Worm (Caenorhabditis elegans) whole organism, L3 larva: Measurements from ENCODE around the gene K10B2.4.
A peak's percentile ranks its signal among the peaks of the same experiment; 100 is the strongest.

Experiments
- ZK546.5 ChIP-seq: sonication (generic microtip); optimal IDR thresholded peaks from 2 replicates; lab custom pipeline; 2017; ENCODE audit warnings: missing biosample characterization, missing genetic modification characterization
- aly-2 ChIP-seq: fragments of 150-350 bp; optimal IDR thresholded peaks from 2 replicates; lab custom pipeline; 2014; ENCODE audit warnings: missing biosample characterization, missing genetic modification characterization
- ama-1 ChIP-seq: fragments of 150-350 bp; optimal IDR thresholded peaks from 2 replicates; lab custom pipeline; 2018
- ceh-16 ChIP-seq: sonication (generic microtip); optimal IDR thresholded peaks from 2 replicates; lab custom pipeline; 2017; ENCODE audit warnings: missing biosample characterization, missing genetic modification characterization
- ceh-28 ChIP-seq: fragments of 150-350 bp; optimal IDR thresholded peaks from 2 replicates; lab custom pipeline; 2014; ENCODE audit warnings: missing biosample characterization, missing genetic modification reagents, missing genetic modification characterization
- ceh-82 ChIP-seq: fragments of 150-350 bp; optimal IDR thresholded peaks from 2 replicates; lab custom pipeline; 2014; ENCODE audit warnings: missing biosample characterization, missing genetic modification characterization
- ceh-9 ChIP-seq: sonication (generic microtip); optimal IDR thresholded peaks from 2 replicates; lab custom pipeline; 2018; ENCODE audit warnings: missing biosample characterization, missing genetic modification characterization
- daf-12 ChIP-seq: fragments of 150-350 bp; optimal IDR thresholded peaks from 2 replicates; lab custom pipeline; 2014; ENCODE audit warnings: missing biosample characterization, missing genetic modification reagents, missing genetic modification characterization
- egl-27 ChIP-seq: sonication (generic microtip); optimal IDR thresholded peaks from 4 replicates; lab custom pipeline; 2017; ENCODE audit warnings: missing biosample characterization, missing genetic modification reagents, missing genetic modification characterization
- egl-5 ChIP-seq: fragments of 150-350 bp; optimal IDR thresholded peaks from 2 replicates; lab custom pipeline; 2017; ENCODE audit warnings: missing biosample characterization, missing genetic modification reagents, missing genetic modification characterization, inconsistent platforms
- elt-1 ChIP-seq: fragments of 150-350 bp; optimal IDR thresholded peaks from 2 replicates; lab custom pipeline; 2014; ENCODE audit warnings: missing biosample characterization, missing genetic modification characterization
- elt-2 ChIP-seq: sonication (generic microtip); optimal IDR thresholded peaks from 2 replicates; lab custom pipeline; 2016; ENCODE audit warnings: missing genetic modification reagents, mild to moderate bottlenecking, missing genetic modification characterization, missing compliant biosample characterization
- elt-3 ChIP-seq, 3 experiments: fragments of 150-350 bp in 1 of 3; sonication (generic microtip) in 2 of 3; optimal IDR thresholded peaks; 2 replicates in 2 of 3; 4 replicates in 1 of 3; lab custom pipeline; 2014 to 2017; ENCODE audit warnings: missing biosample characterization in 3 of 3, missing genetic modification characterization in 3 of 3
- fkh-10 ChIP-seq: sonication (generic microtip); optimal IDR thresholded peaks from 2 replicates; lab custom pipeline; 2017; ENCODE audit warnings: missing biosample characterization, missing genetic modification reagents, missing genetic modification characterization
- fkh-2 ChIP-seq: fragments of 150-350 bp; optimal IDR thresholded peaks from 2 replicates; lab custom pipeline; 2014; ENCODE audit warnings: missing biosample characterization, missing genetic modification reagents, missing genetic modification characterization
- fos-1 ChIP-seq: fragments of 150-350 bp; optimal IDR thresholded peaks from 2 replicates; lab custom pipeline; 2014; ENCODE audit warnings: missing biosample characterization, missing genetic modification characterization
- jun-1 ChIP-seq: fragments of 150-350 bp; optimal IDR thresholded peaks from 2 replicates; lab custom pipeline; 2014; ENCODE audit warnings: missing biosample characterization, missing genetic modification reagents, missing genetic modification characterization
- lin-15B ChIP-seq: fragments of 150-350 bp; optimal IDR thresholded peaks from 2 replicates; lab custom pipeline; 2014; ENCODE audit warnings: missing biosample characterization, missing genetic modification characterization
- lin-39 ChIP-seq: fragments of 150-350 bp; optimal IDR thresholded peaks from 2 replicates; lab custom pipeline; 2018; ENCODE audit warnings: missing biosample characterization, missing genetic modification reagents, missing genetic modification characterization
- lsy-12 ChIP-seq: sonication (generic microtip); optimal IDR thresholded peaks from 2 replicates; lab custom pipeline; 2016; ENCODE audit warnings: mild to moderate bottlenecking, missing genetic modification characterization, missing compliant biosample characterization
- mdl-1 ChIP-seq: fragments of 150-350 bp; optimal IDR thresholded peaks from 2 replicates; lab custom pipeline; 2014; ENCODE audit warnings: missing biosample characterization, missing genetic modification characterization
- mml-1 ChIP-seq: fragments of 150-350 bp; sonication (generic microtip); optimal IDR thresholded peaks from 3 replicates; lab custom pipeline; 2014; ENCODE audit warnings: missing biosample characterization, missing genetic modification characterization
- nfya-1 ChIP-seq: sonication (generic microtip); optimal IDR thresholded peaks from 2 replicates; lab custom pipeline; 2017; ENCODE audit warnings: missing genetic modification characterization, mild to moderate bottlenecking, missing compliant biosample characterization, antibody characterized with exemption, moderate library complexity; ENCODE audit not compliant: insufficient read depth
- nhr-11 ChIP-seq: fragments of 150-350 bp; optimal IDR thresholded peaks from 2 replicates; lab custom pipeline; 2014; ENCODE audit warnings: missing biosample characterization, missing genetic modification characterization
- nhr-12 ChIP-seq: fragments of 150-350 bp; optimal IDR thresholded peaks from 2 replicates; lab custom pipeline; 2014; ENCODE audit warnings: missing biosample characterization, missing genetic modification characterization
- nhr-23 ChIP-seq: fragments of 150-350 bp; optimal IDR thresholded peaks from 2 replicates; lab custom pipeline; 2014; ENCODE audit warnings: missing biosample characterization, missing genetic modification reagents, missing genetic modification characterization
- nhr-237 ChIP-seq: fragments of 150-350 bp; optimal IDR thresholded peaks from 2 replicates; lab custom pipeline; 2014; ENCODE audit warnings: missing biosample characterization, missing genetic modification characterization
- nhr-28 ChIP-seq: fragments of 150-350 bp; optimal IDR thresholded peaks from 2 replicates; lab custom pipeline; 2014; ENCODE audit warnings: missing biosample characterization, missing genetic modification characterization
- nhr-43 ChIP-seq: sonication (generic microtip); optimal IDR thresholded peaks from 2 replicates; lab custom pipeline; 2016; ENCODE audit warnings: mild to moderate bottlenecking, missing genetic modification characterization, missing compliant biosample characterization; ENCODE audit not compliant: poor library complexity, severe bottlenecking
- nhr-67 ChIP-seq: fragments of 150-350 bp; optimal IDR thresholded peaks from 2 replicates; lab custom pipeline; 2014; ENCODE audit warnings: missing biosample characterization, missing genetic modification characterization
- nhr-76 ChIP-seq: fragments of 150-350 bp; sonication (generic microtip); optimal IDR thresholded peaks from 5 replicates; lab custom pipeline; 2014; ENCODE audit warnings: missing biosample characterization, missing genetic modification characterization
- nhr-77 ChIP-seq: fragments of 150-350 bp; optimal IDR thresholded peaks from 2 replicates; lab custom pipeline; 2014; ENCODE audit warnings: missing biosample characterization, missing genetic modification characterization
- pha-4 ChIP-seq: fragments of 150-350 bp; optimal IDR thresholded peaks from 2 replicates; lab custom pipeline; 2014; ENCODE audit warnings: missing biosample characterization, missing genetic modification reagents, missing genetic modification characterization
- pqm-1 ChIP-seq: fragments of 150-350 bp; optimal IDR thresholded peaks from 2 replicates; lab custom pipeline; 2017; ENCODE audit warnings: missing biosample characterization, missing genetic modification characterization, inconsistent platforms
- sea-2 ChIP-seq: fragments of 150-350 bp; sonication (generic microtip); optimal IDR thresholded peaks from 4 replicates; lab custom pipeline; 2014; ENCODE audit warnings: missing biosample characterization, missing genetic modification reagents, missing genetic modification characterization
- skn-1 ChIP-seq: fragments of 150-350 bp; optimal IDR thresholded peaks from 2 replicates; lab custom pipeline; 2014; ENCODE audit warnings: missing biosample characterization, missing genetic modification characterization
- snpc-4 ChIP-seq: fragments of 150-350 bp; optimal IDR thresholded peaks from 2 replicates; lab custom pipeline; 2014; ENCODE audit warnings: missing biosample characterization, missing genetic modification characterization
- tbx-2 ChIP-seq: sonication (generic microtip); optimal IDR thresholded peaks from 2 replicates; lab custom pipeline; 2016; ENCODE audit warnings: mild to moderate bottlenecking, missing genetic modification characterization, missing compliant biosample characterization
- unc-62 ChIP-seq: fragments of 150-350 bp; sonication (generic microtip); optimal IDR thresholded peaks from 4 replicates; lab custom pipeline; 2014; ENCODE audit warnings: missing biosample characterization, missing genetic modification reagents, missing genetic modification characterization
- zag-1 ChIP-seq: fragments of 150-350 bp; optimal IDR thresholded peaks from 2 replicates; lab custom pipeline; 2014; ENCODE audit warnings: missing biosample characterization, missing genetic modification characterization
- ztf-11 ChIP-seq: fragments of 150-350 bp; optimal IDR thresholded peaks from 2 replicates; lab custom pipeline; 2014; ENCODE audit warnings: missing biosample characterization, missing genetic modification characterization
- ztf-4 ChIP-seq: fragments of 150-350 bp; optimal IDR thresholded peaks from 2 replicates; lab custom pipeline; 2014; ENCODE audit warnings: missing biosample characterization, missing genetic modification characterization

The K10B2.4 gene

ce11 chrII:6328672-6329071 is 32.1 kb downstream of the K10B2.4 start:
- TF ChIP-seq nhr-67, result no peak
- TF ChIP-seq ama-1 (lab: Kevin White, UChicago), result no peak
- peak; percentile 8 for TF ChIP-seq nfya-1
- no peak for TF ChIP-seq nhr-77 (tag; lab: Kevin White, UChicago)
- no peak for TF ChIP-seq lsy-12 (tag; lab: Kevin White, UChicago)
- TF ChIP-seq nhr-23, result no peak
- peak; percentile 61 for TF ChIP-seq pha-4 (tag; lab: Kevin White, UChicago)
- TF ChIP-seq nhr-11 (tag; lab: Kevin White, UChicago), result no peak
- no peak for TF ChIP-seq elt-3 (tag; optimal IDR thresholded peaks at IDR 0.05; lab: Kevin White, UChicago)
- no peak for TF ChIP-seq elt-1 (tag; lab: Kevin White, UChicago)
- no peak for TF ChIP-seq lin-39
- no peak for TF ChIP-seq ztf-11 (tag; lab: Kevin White, UChicago)
- TF ChIP-seq aly-2 (tag; lab: Kevin White, UChicago), result no peak
- TF ChIP-seq ceh-9 (tag; lab: Kevin White, UChicago), result no peak
- peak; percentile 99 for TF ChIP-seq elt-2 (tag; lab: Kevin White, UChicago)
- TF ChIP-seq mml-1 (tag; lab: Kevin White, UChicago), result no peak
- no peak for TF ChIP-seq skn-1 (tag; lab: Kevin White, UChicago)
- TF ChIP-seq lin-15B (tag; lab: Kevin White, UChicago), result no peak
- TF ChIP-seq ZK546.5 (tag; lab: Kevin White, UChicago), result no peak
- peak; percentile 96 for TF ChIP-seq pqm-1 (tag; lab: Kevin White, UChicago)
- no peak for TF ChIP-seq egl-27 (tag; lab: Kevin White, UChicago)
- no peak for TF ChIP-seq snpc-4 (tag; lab: Kevin White, UChicago)
- no peak for TF ChIP-seq nhr-12
- no peak for TF ChIP-seq tbx-2
- TF ChIP-seq daf-12, result no peak
- TF ChIP-seq nhr-76, result no peak
- no peak for TF ChIP-seq sea-2 (GFP tag; lab: Kevin White, UChicago)
- TF ChIP-seq fkh-2 (tag; lab: Kevin White, UChicago), result no peak
- no peak for TF ChIP-seq fkh-10
- no peak for TF ChIP-seq zag-1
- TF ChIP-seq ceh-28 (tag; lab: Kevin White, UChicago), result no peak
- TF ChIP-seq nhr-28, result no peak
- no peak for TF ChIP-seq egl-5 (tag; lab: Kevin White, UChicago)
- peak; percentile 81 for TF ChIP-seq jun-1 (tag; lab: Kevin White, UChicago)
- no peak for TF ChIP-seq nhr-43 (tag; lab: Kevin White, UChicago)
- TF ChIP-seq fos-1 (tag; lab: Kevin White, UChicago), result no peak
- TF ChIP-seq unc-62 (GFP tag; lab: Kevin White, UChicago), result no peak
- TF ChIP-seq, all 47 proteins: peak for 5

- peak; percentile 99 for TF ChIP-seq elt-2 (tag; lab: Kevin White, UChicago)
- no peak for TF ChIP-seq nhr-12
- no peak for TF ChIP-seq elt-3 (tag; optimal IDR thresholded peaks at IDR 0.05; lab: Kevin White, UChicago)
- TF ChIP-seq skn-1 (tag; lab: Kevin White, UChicago), result peak; percentile 39
- TF ChIP-seq jun-1 (tag; lab: Kevin White, UChicago), result peak; percentile 70
- TF ChIP-seq aly-2 (tag; lab: Kevin White, UChicago), result no peak
- peak; percentile 4 for TF ChIP-seq nfya-1
- peak; percentile 41 for TF ChIP-seq pha-4 (tag; lab: Kevin White, UChicago)
- peak; percentile 98 for TF ChIP-seq pqm-1 (tag; lab: Kevin White, UChicago)
These were observed 33.4 kb downstream of the K10B2.4 start for ce11 chrII:6327317-6327716.

ce11 chrII:6324086-6324485 is 36.7 kb downstream of the K10B2.4 start, which contains the start of gene sma-6:
TSS of gene sma-6 (plus strand) at chrII:6324484.
- no peak for TF ChIP-seq snpc-4 (tag; lab: Kevin White, UChicago)
- TF ChIP-seq elt-2 (tag; lab: Kevin White, UChicago), result peak; percentile 30
- no peak for TF ChIP-seq nhr-237 (tag; lab: Kevin White, UChicago)
- no peak for TF ChIP-seq ceh-82 (tag; lab: Kevin White, UChicago)
- TF ChIP-seq elt-3 (tag; optimal IDR thresholded peaks at IDR 0.05; lab: Kevin White, UChicago), result no peak
- no peak for TF ChIP-seq ceh-16 (tag; lab: Kevin White, UChicago)
- no peak for TF ChIP-seq ztf-4
- TF ChIP-seq fkh-2 (tag; lab: Kevin White, UChicago), result no peak
- no peak for TF ChIP-seq nhr-11 (tag; lab: Kevin White, UChicago)
- TF ChIP-seq tbx-2, result no peak
- no peak for TF ChIP-seq pha-4 (tag; lab: Kevin White, UChicago)
- TF ChIP-seq lin-39, result no peak
- TF ChIP-seq sea-2 (GFP tag; lab: Kevin White, UChicago), result no peak
- peak; percentile 18 for TF ChIP-seq nhr-23
- TF ChIP-seq mdl-1 (tag; lab: Kevin White, UChicago), result no peak
- TF ChIP-seq daf-12, result no peak
- TF ChIP-seq, all 47 proteins: peak for 2
